Fruit fly (Drosophila melanogaster): ENCODE results near the gene Grl62b.

Gene Grl62b

dm6 chr3L:1976760-1977159 lies 46.4 kb downstream of the Grl62b start (continued):
- no peak for TF ChIP-seq CG11093 (GFP tag; IDR thresholded peaks at IDR 0.05)
- no peak for TF ChIP-seq Scr (GFP tag; IDR thresholded peaks at IDR 0.05; ENCODE audit: partially characterized antibody)
- no peak for TF ChIP-seq CG4854 (GFP tag; optimal IDR thresholded peaks at IDR 0.05)
- peak; percentile 38; the same call in 1 of the 2 replicates for TF ChIP-seq CG9932 (GFP tag; IDR thresholded peaks at IDR 0.05)
- peak; percentile 36; the same call in 1 of the 2 replicates for TF ChIP-seq CG3847 (GFP tag; IDR thresholded peaks at IDR 0.05)
- no peak for TF ChIP-seq disco-r (GFP tag; optimal IDR thresholded peaks at IDR 0.05)
- no peak for TF ChIP-seq CG2712 (tag; optimal IDR thresholded peaks at IDR 0.05)
- TF ChIP-seq CG14441 (GFP tag; IDR thresholded peaks at IDR 0.05) = no peak
- no peak for TF ChIP-seq CG4424 (GFP tag; optimal IDR thresholded peaks at IDR 0.05)
- TF ChIP-seq HmgZ (tag; optimal IDR thresholded peaks at IDR 0.05) = no peak
- peak; percentile 64 for TF ChIP-seq Hmr (GFP tag; optimal IDR thresholded peaks at IDR 0.05)
- TF ChIP-seq CkIIα-i1 (GFP tag; IDR thresholded peaks at IDR 0.05) = no peak
- TF ChIP-seq vfl (GFP tag; optimal IDR thresholded peaks at IDR 0.05) = no peak
- no peak for TF ChIP-seq pros (GFP tag; optimal IDR thresholded peaks at IDR 0.05)
- no peak for TF ChIP-seq cas (GFP tag; IDR thresholded peaks at IDR 0.05)
- no peak for TF ChIP-seq Awh (GFP tag; IDR thresholded peaks at IDR 0.05)
- no peak for TF ChIP-seq HLH54F (GFP tag; optimal IDR thresholded peaks at IDR 0.05)
- peak; percentile 38 for TF ChIP-seq gem (tag; optimal IDR thresholded peaks at IDR 0.05)
- no peak for TF ChIP-seq CG7745 (tag; optimal IDR thresholded peaks at IDR 0.05)
- no peak for TF ChIP-seq CG3407 (GFP tag; optimal IDR thresholded peaks at IDR 0.05)
- TF ChIP-seq caup (GFP tag; optimal IDR thresholded peaks at IDR 0.05; ENCODE audit: severe bottlenecking) = no peak
- no peak for TF ChIP-seq zen2 (GFP tag; IDR thresholded peaks at IDR 0.05; ENCODE audit: partially characterized antibody)
- TF ChIP-seq CG6683 (GFP tag; optimal IDR thresholded peaks at IDR 0.05) = no peak
- no peak for TF ChIP-seq CG34224 (GFP tag; IDR thresholded peaks at IDR 0.05; ENCODE audit: partially characterized antibody)
- no peak for TF ChIP-seq CG8290 (GFP tag; optimal IDR thresholded peaks at IDR 0.05)
- peak in 1 of 2 experiments; percentile 26 for TF ChIP-seq CG8290 (tag; optimal IDR thresholded peaks at IDR 0.05)
- 0 out of 3 replicates have a peak, but pooled peaks have one; percentile 11 for TF ChIP-seq Dbx (GFP tag; IDR thresholded peaks at IDR 0.05)
- TF ChIP-seq CG14965 (GFP tag; optimal IDR thresholded peaks at IDR 0.05; ENCODE audit: borderline replicate concordance) = no peak
- TF ChIP-seq CG32772 (GFP tag; IDR thresholded peaks at IDR 0.05) = no peak
- TF ChIP-seq CG10209 (GFP tag; optimal IDR thresholded peaks at IDR 0.05) = no peak
- peak; percentile 6 for TF ChIP-seq CG13296 (GFP tag; optimal IDR thresholded peaks at IDR 0.05)
- no peak for TF ChIP-seq CG33213 (GFP tag; optimal IDR thresholded peaks at IDR 0.05)
- TF ChIP-seq CG6654 (GFP tag; optimal IDR thresholded peaks at IDR 0.05) = no peak
- no peak for TF ChIP-seq ac (GFP tag; optimal IDR thresholded peaks at IDR 0.05)
- TF ChIP-seq CG12071 (GFP tag; optimal IDR thresholded peaks at IDR 0.05) = no peak
- no peak for TF ChIP-seq CG7987 (GFP tag; optimal IDR thresholded peaks at IDR 0.05)
- TF ChIP-seq sqz (GFP tag; optimal IDR thresholded peaks at IDR 0.05) = no peak
- TF ChIP-seq CG1603 (tag; optimal IDR thresholded peaks at IDR 0.05) = peak; percentile 8
- no peak for TF ChIP-seq mirr (GFP tag; optimal IDR thresholded peaks at IDR 0.05)
- TF ChIP-seq kah (GFP tag; optimal IDR thresholded peaks at IDR 0.05) = no peak
- TF ChIP-seq ash1 (GFP tag; optimal IDR thresholded peaks at IDR 0.05) = no peak
- TF ChIP-seq esg (GFP tag; conservative IDR thresholded peaks at IDR 0.05) = no peak
- no peak for TF ChIP-seq schlank (tag; optimal IDR thresholded peaks at IDR 0.05)
- TF ChIP-seq tin (GFP tag; optimal IDR thresholded peaks at IDR 0.05) = no peak
- no peak for TF ChIP-seq MTF-1 (GFP tag; optimal IDR thresholded peaks at IDR 0.05; ENCODE audit: borderline replicate concordance)
- no peak for TF ChIP-seq ham (GFP tag; IDR thresholded peaks at IDR 0.05)
- TF ChIP-seq pho (GFP tag; optimal IDR thresholded peaks at IDR 0.05) = no peak
- no peak for TF ChIP-seq fd96Cb (tag; optimal IDR thresholded peaks at IDR 0.05)
- TF ChIP-seq fd64A (GFP tag; optimal IDR thresholded peaks at IDR 0.05) = no peak
- no peak for TF ChIP-seq ro (GFP tag; IDR thresholded peaks at IDR 0.05)
- TF ChIP-seq CG13894 (tag; optimal IDR thresholded peaks at IDR 0.05) = no peak

Data from whole organism, embryonic.